Worm (Caenorhabditis elegans) whole organism, L4 larva: ENCODE measurements around the gene ZK418.13.

Source experiments
- F37D6.2 ChIP-seq: sonication (generic microtip); optimal IDR thresholded peaks from 2 replicates; lab custom pipeline; 2016; ENCODE audit warnings: mild to moderate bottlenecking, missing genetic modification characterization, missing compliant biosample characterization
- egl-43 ChIP-seq: fragments of 200-800 bp; sonication (Bioruptor generic); IDR thresholded peaks from 2 replicates; pipeline ENCODE4 v1.3.6; 2022; ENCODE audit warnings: missing genetic modification reagents, missing genetic modification characterization, missing compliant biosample characterization
- mxl-2 ChIP-seq: fragments of 200-800 bp; sonication (Bioruptor generic); conservative IDR thresholded peaks from 2 replicates; pipeline ENCODE4 v1.3.6; 2022; ENCODE audit warnings: missing genetic modification reagents, missing genetic modification characterization, missing compliant biosample characterization
- pha-4 ChIP-seq, 2 experiments: fragments of 150-350 bp in 1 of 2; fragments of 200-800 bp in 1 of 2; sonication (Bioruptor generic) in 1 of 2; IDR thresholded peaks in 1 of 2; optimal IDR thresholded peaks in 1 of 2; 2 replicates each; pipeline versions ENCODE4 v1.3.6 to Lab custom; 2014 to 2022; ENCODE audit warnings: missing genetic modification characterization in 2 of 2, missing genetic modification reagents in 2 of 2, missing biosample characterization in 1 of 2, missing compliant biosample characterization in 1 of 2
- set-16 ChIP-seq: fragments of 200-800 bp; sonication (Bioruptor generic); IDR thresholded peaks from 2 replicates; pipeline ENCODE4 v1.3.6; 2022; ENCODE audit warnings: missing genetic modification reagents, missing genetic modification characterization, missing compliant biosample characterization

Gene ZK418.13

ce11 chrIII:7025839-7026238 lies 50.4 kb downstream of the ZK418.13 start:
- TF ChIP-seq set-16 (GFP tag; lab: Robert Waterston, UW), result peak; percentile 98
- peak; percentile 66; the same call in 1 of the 2 replicates for TF ChIP-seq pha-4 (GFP tag; IDR thresholded peaks at IDR 0.05; lab: Robert Waterston, UW)
- no peak for TF ChIP-seq pha-4 (tag; optimal IDR thresholded peaks at IDR 0.05; lab: Kevin White, UChicago)
- TF ChIP-seq mxl-2, result peak; percentile 55; the same call in 1 of the 2 replicates
- TF ChIP-seq F37D6.2, result no peak
- TF ChIP-seq egl-43, result 0 out of 2 replicates have a peak, but pooled peaks have one; percentile 37
